Worm (Caenorhabditis elegans) whole organism, L4 larva: ENCODE measurements around the gene Y67D8C.7.

Experiments
- Y48G9A.11 ChIP-seq: fragments of 200-800 bp; sonication (Bioruptor generic); IDR thresholded peaks from 2 replicates; pipeline ENCODE4 v1.3.6; 2022; ENCODE audit warnings: missing genetic modification reagents, missing genetic modification characterization, missing compliant biosample characterization
- ama-1 ChIP-seq: fragments of 150-350 bp; optimal IDR thresholded peaks from 2 replicates; lab custom pipeline; 2014; ENCODE audit warnings: inconsistent platforms, mixed read lengths
- arid-1 ChIP-seq: fragments of 200-800 bp; sonication (Bioruptor generic); conservative IDR thresholded peaks from 2 replicates; pipeline ENCODE4 v1.3.6; 2022; ENCODE audit warnings: missing genetic modification reagents, missing genetic modification characterization, missing compliant biosample characterization
- daf-12 ChIP-seq: fragments of 150-350 bp; optimal IDR thresholded peaks from 2 replicates; lab custom pipeline; 2014; ENCODE audit warnings: missing biosample characterization, missing genetic modification reagents, missing genetic modification characterization
- dmd-9 ChIP-seq: fragments of 200-800 bp; sonication (Bioruptor generic); IDR thresholded peaks from 2 replicates; pipeline ENCODE4 v1.3.6; 2022; ENCODE audit warnings: missing genetic modification reagents, missing genetic modification characterization, missing compliant biosample characterization
- lin-13 ChIP-seq: fragments of 150-350 bp; optimal IDR thresholded peaks from 2 replicates; lab custom pipeline; 2014; ENCODE audit warnings: missing biosample characterization, missing genetic modification reagents, missing genetic modification characterization
- mdl-1 ChIP-seq, 2 experiments: fragments of 150-350 bp in 1 of 2; sonication (generic microtip) in 1 of 2; optimal IDR thresholded peaks; 2 replicates each; lab custom pipeline; 2014 to 2017; ENCODE audit warnings: missing biosample characterization in 2 of 2, missing genetic modification characterization in 2 of 2
- mxl-2 ChIP-seq: fragments of 200-800 bp; sonication (Bioruptor generic); conservative IDR thresholded peaks from 2 replicates; pipeline ENCODE4 v1.3.6; 2022; ENCODE audit warnings: missing genetic modification reagents, missing genetic modification characterization, missing compliant biosample characterization
- nhr-10 ChIP-seq: fragments of 150-350 bp; optimal IDR thresholded peaks from 2 replicates; lab custom pipeline; 2014; ENCODE audit warnings: missing biosample characterization, missing genetic modification characterization
- set-16 ChIP-seq: fragments of 200-800 bp; sonication (Bioruptor generic); IDR thresholded peaks from 2 replicates; pipeline ENCODE4 v1.3.6; 2022; ENCODE audit warnings: missing genetic modification reagents, missing genetic modification characterization, missing compliant biosample characterization
- unc-62 ChIP-seq, 3 experiments: fragments of 150-350 bp in 1 of 3; sonication (generic microtip); optimal IDR thresholded peaks in 2 of 3; peaks in 1 of 3; 1 replicate in 1 of 3; 2 replicates in 2 of 3; lab custom pipeline; 2014 to 2017; ENCODE audit warnings: missing biosample characterization in 3 of 3, missing genetic modification characterization in 3 of 3, missing genetic modification reagents in 3 of 3, missing genotype in 1 of 3

DNA sequence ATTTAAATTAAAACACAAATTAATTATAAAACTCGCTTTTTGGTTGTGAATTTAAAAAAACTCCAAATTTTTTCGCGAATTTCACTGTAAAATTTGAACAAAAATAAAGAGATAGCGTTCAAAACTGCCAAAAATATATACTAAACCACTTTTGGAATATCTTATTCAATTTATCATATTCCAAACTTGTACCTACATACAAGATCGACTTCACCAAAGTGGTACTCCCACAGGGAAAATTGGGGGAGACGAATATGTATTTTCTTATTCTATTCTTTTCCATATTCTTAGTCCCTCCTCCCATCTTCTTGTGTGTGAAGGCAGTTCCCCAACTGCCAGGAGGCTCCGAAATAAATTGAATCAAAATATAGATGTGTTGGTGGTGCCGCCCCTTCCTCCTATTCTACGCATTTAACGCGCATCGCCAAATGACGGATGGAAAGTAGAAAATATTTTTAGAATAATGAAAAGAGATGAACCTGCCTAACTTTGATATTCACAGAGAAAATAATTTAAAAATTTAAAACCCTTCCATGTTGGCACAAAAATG, 29.3 kb upstream of the Y67D8C.7 start:
- TF ChIP-seq daf-12 (tag; lab: Kevin White, UChicago): no peak
- TF ChIP-seq mxl-2 (GFP tag; lab: Robert Waterston, UW): no peak
- no peak for TF ChIP-seq unc-62 (GFP tag; optimal IDR thresholded peaks at IDR 0.05 in 1 of 2; lab: Kevin White, UChicago)
- no peak for TF ChIP-seq unc-62 (tag; optimal IDR thresholded peaks at IDR 0.05; lab: Kevin White, UChicago)
- no peak for TF ChIP-seq mdl-1 (tag; optimal IDR thresholded peaks at IDR 0.05; lab: Kevin White, UChicago)
- no peak for TF ChIP-seq dmd-9 (GFP tag; lab: Robert Waterston, UW)
- no peak for TF ChIP-seq ama-1 (lab: Kevin White, UChicago)
- no peak for TF ChIP-seq set-16
- no peak for TF ChIP-seq lin-13 (GFP tag; lab: Kevin White, UChicago)
- no peak for TF ChIP-seq nhr-10 (tag; lab: Kevin White, UChicago)
- no peak for TF ChIP-seq Y48G9A.11 (GFP tag; lab: Robert Waterston, UW)
- no peak for TF ChIP-seq arid-1 (GFP tag; lab: Robert Waterston, UW)
